Worm (Caenorhabditis elegans): ENCODE data around the gene pph-2.

Gene pph-2

ce11 chrIV:11857159-11857565 is 20.4 kb downstream of the pph-2 start (continued):
- TF ChIP-seq php-3 (GFP tag; IDR thresholded peaks at IDR 0.05): no peak
- TF ChIP-seq lsy-2 (tag; optimal IDR thresholded peaks at IDR 0.05): peak; percentile 55 to 79
- TF ChIP-seq ces-1 (GFP tag; optimal IDR thresholded peaks at IDR 0.05): no peak
- TF ChIP-seq daf-16 (GFP tag; optimal IDR thresholded peaks at IDR 0.05): peak in 1 of 2 experiments; percentile 22
- TF ChIP-seq daf-16 (tag; optimal IDR thresholded peaks at IDR 0.05): peak; percentile 21
- no peak for TF ChIP-seq spr-3 (GFP tag; optimal IDR thresholded peaks at IDR 0.05)
- TF ChIP-seq ama-1 (optimal IDR thresholded peaks at IDR 0.05): peak; percentile 67
- TF ChIP-seq hlh-11 (tag; optimal IDR thresholded peaks at IDR 0.05): peak; percentile 78
- no peak for TF ChIP-seq ztf-7 (tag; optimal IDR thresholded peaks at IDR 0.05)
- TF ChIP-seq mxl-2 (GFP tag; conservative IDR thresholded peaks at IDR 0.05): no peak; the same call in 1 of the 2 replicates
- no peak for TF ChIP-seq ZK546.5 (tag; optimal IDR thresholded peaks at IDR 0.05)
- no peak; the same call in 1 of the 2 replicates for TF ChIP-seq pha-4 (GFP tag; IDR thresholded peaks at IDR 0.05)
- TF ChIP-seq pha-4 (tag; optimal IDR thresholded peaks at IDR 0.05): no peak
- TF ChIP-seq nhr-76 (tag; optimal IDR thresholded peaks at IDR 0.05): no peak
- peak; percentile 61 for TF ChIP-seq hlh-30 (tag; optimal IDR thresholded peaks at IDR 0.05; ENCODE audit: insufficient read depth)
- peak in 1 of 2 experiments; percentile 56 for TF ChIP-seq hif-1 (tag; optimal IDR thresholded peaks at IDR 0.05)
- TF ChIP-seq nhr-48 (tag; optimal IDR thresholded peaks at IDR 0.05): no peak
- TF ChIP-seq lin-39 (tag; optimal IDR thresholded peaks at IDR 0.05): no peak
- no peak for TF ChIP-seq nhr-42 (GFP tag; IDR thresholded peaks at IDR 0.05)
- TF ChIP-seq saeg-2 (GFP tag; IDR thresholded peaks at IDR 0.05): no peak
- peak; percentile 65 for TF ChIP-seq dve-1 (tag; optimal IDR thresholded peaks at IDR 0.05; ENCODE audit: insufficient read depth)
- no peak for TF ChIP-seq zip-2 (tag; optimal IDR thresholded peaks at IDR 0.05)
- TF ChIP-seq lin-13 (GFP tag; optimal IDR thresholded peaks at IDR 0.05): peak; percentile 58
- 0 out of 2 replicates have a peak, but pooled peaks have one; percentile 39 for TF ChIP-seq vab-7 (GFP tag; IDR thresholded peaks at IDR 0.05)
- TF ChIP-seq lin-1 (GFP tag; IDR thresholded peaks at IDR 0.05): no peak
- TF ChIP-seq zfp-2 (tag; optimal IDR thresholded peaks at IDR 0.05): no peak
- TF ChIP-seq egl-43 (GFP tag; IDR thresholded peaks at IDR 0.05): peak; percentile 69; the same call in 1 of the 2 replicates
- TF ChIP-seq gei-8 (GFP tag; optimal IDR thresholded peaks at IDR 0.05): no peak
- no peak for TF ChIP-seq aly-2 (tag; optimal IDR thresholded peaks at IDR 0.05)
- no peak for TF ChIP-seq ztf-11 (tag; optimal IDR thresholded peaks at IDR 0.05)
- no peak for TF ChIP-seq zfp-3 (GFP tag; conservative IDR thresholded peaks at IDR 0.05)
- TF ChIP-seq nhr-6 (tag; optimal IDR thresholded peaks at IDR 0.05): peak; percentile 24
- TF ChIP-seq F44E2.7 (GFP tag; IDR thresholded peaks at IDR 0.05): no peak
- peak; percentile 75 for TF ChIP-seq ceh-20 (GFP tag; IDR thresholded peaks at IDR 0.05)
- TF ChIP-seq ceh-28 (tag; optimal IDR thresholded peaks at IDR 0.05): no peak
- TF ChIP-seq cey-2 (tag; optimal IDR thresholded peaks at IDR 0.05; ENCODE audit: borderline replicate concordance, insufficient read depth): no peak
- TF ChIP-seq unc-130 (GFP tag; optimal IDR thresholded peaks at IDR 0.05): no peak
- TF ChIP-seq unc-62 (GFP tag; optimal IDR thresholded peaks at IDR 0.05 in 1 of 2): peak in 1 of 2 experiments; percentile 83
- TF ChIP-seq unc-62 (tag; optimal IDR thresholded peaks at IDR 0.05): no peak
- no peak for TF ChIP-seq madf-5 (GFP tag; IDR thresholded peaks at IDR 0.05)
- peak; percentile 38; the same call in 1 of the 2 replicates for TF ChIP-seq T26A8.4 (GFP tag; IDR thresholded peaks at IDR 0.05)
- TF ChIP-seq daf-8 (GFP tag; IDR thresholded peaks at IDR 0.05): no peak
- no peak for TF ChIP-seq nhr-111 (GFP tag; optimal IDR thresholded peaks at IDR 0.05)
- TF ChIP-seq tra-1 (GFP tag; IDR thresholded peaks at IDR 0.05): 0 out of 2 replicates have a peak, but pooled peaks have one; percentile 28
- no peak for TF ChIP-seq sdz-12 (GFP tag; optimal IDR thresholded peaks at IDR 0.05)
- TF ChIP-seq ZK337.2 (GFP tag; IDR thresholded peaks at IDR 0.05): no peak
- no peak for TF ChIP-seq R02D3.7 (tag; optimal IDR thresholded peaks at IDR 0.05)
- TF ChIP-seq spr-1 (tag; optimal IDR thresholded peaks at IDR 0.05): peak; percentile 45
- TF ChIP-seq nhr-25 (tag; optimal IDR thresholded peaks at IDR 0.05; ENCODE audit: borderline replicate concordance, insufficient read depth): no peak
- peak; percentile 89 for TF ChIP-seq rbr-2 (tag; optimal IDR thresholded peaks at IDR 0.05)
- TF ChIP-seq D1046.2 (GFP tag; IDR thresholded peaks at IDR 0.05): no peak
- no peak for TF ChIP-seq ceh-82 (tag; optimal IDR thresholded peaks at IDR 0.05)
